Fruit fly (Drosophila melanogaster) whole organism, embryonic: ENCODE data around the gene blot.

ENCODE experiments used
- GATAe ChIP-seq: fragments of 200-800 bp; sonication (Bioruptor generic); conservative IDR thresholded peaks from 2 replicates; pipeline ENCODE4 v1.3.6; 2022; ENCODE audit warnings: missing biosample characterization, missing genetic modification characterization
- kay ChIP-seq: fragments of 200-800 bp; sonication (Bioruptor generic); optimal IDR thresholded peaks from 2 replicates; lab custom pipeline; 2016; ENCODE audit warnings: missing biosample characterization, missing genetic modification characterization

- TF ChIP-seq GATAe (no peak), kay (GFP tag; lab: Kevin White, UChicago) (no peak)
Observed at dm6 chr3L:17401411-17401810, 19.9 kb downstream of the blot start.
